Worm (Caenorhabditis elegans): ENCODE data around the gene B0491.6.

- no peak for TF ChIP-seq unc-62 (GFP tag; optimal IDR thresholded peaks at IDR 0.05)
- no peak for TF ChIP-seq ztf-26 (tag; optimal IDR thresholded peaks at IDR 0.05)
- no peak for TF ChIP-seq ama-1 (optimal IDR thresholded peaks at IDR 0.05)
- no peak for TF ChIP-seq ama-1 (GFP tag; optimal IDR thresholded peaks at IDR 0.05)
- no peak for TF ChIP-seq Y79H2A.3 (GFP tag; conservative IDR thresholded peaks at IDR 0.05)
- no peak for TF ChIP-seq ceh-100 (GFP tag; IDR thresholded peaks at IDR 0.05)
- TF ChIP-seq Y95B8A.8 (GFP tag; IDR thresholded peaks at IDR 0.05): no peak
- TF ChIP-seq hrde-1 (tag; optimal IDR thresholded peaks at IDR 0.05; ENCODE audit: borderline replicate concordance): no peak
- no peak for TF ChIP-seq nfya-1 (tag; optimal IDR thresholded peaks at IDR 0.05; ENCODE audit: borderline replicate concordance, insufficient read depth)
- TF ChIP-seq Y67H2A.10 (GFP tag; conservative IDR thresholded peaks at IDR 0.05): no peak
- no peak for TF ChIP-seq tbx-9 (tag; optimal IDR thresholded peaks at IDR 0.05; ENCODE audit: borderline replicate concordance)
- TF ChIP-seq nhr-80 (tag; optimal IDR thresholded peaks at IDR 0.05): no peak
- no peak for TF ChIP-seq pha-4 (tag; optimal IDR thresholded peaks at IDR 0.05)
- TF ChIP-seq Y53F4B.3 (GFP tag; IDR thresholded peaks at IDR 0.05): no peak
- TF ChIP-seq attf-3 (GFP tag; conservative IDR thresholded peaks at IDR 0.05): no peak
These were observed 13.6 kb upstream of the B0491.6 start for ce11 chrII:11361751-11362150.

Data from whole organism, young adult.